Fruit fly (Drosophila melanogaster) whole organism, embryonic: Measurements from ENCODE around the gene CG15894.

Experiments used
- Abd-B ChIP-seq: fragments of 200-800 bp; sonication (Bioruptor generic); optimal IDR thresholded peaks from 2 replicates; lab custom pipeline; 2018; ENCODE audit warnings: missing biosample characterization, mild to moderate bottlenecking, missing genetic modification characterization, moderate library complexity
- B-H1 ChIP-seq: fragments of 200-800 bp; sonication (Bioruptor generic); IDR thresholded peaks from 3 replicates; pipeline ENCODE4 v1.3.6; 2022; ENCODE audit warnings: missing biosample characterization, missing genetic modification characterization
- B-H2 ChIP-seq: fragments of 200-800 bp; sonication (Bioruptor generic); optimal IDR thresholded peaks from 2 replicates; lab custom pipeline; 2018; ENCODE audit warnings: missing biosample characterization, mild to moderate bottlenecking, missing genetic modification characterization
- Bteb2 ChIP-seq: fragments of 200-800 bp; sonication (Bioruptor generic); optimal IDR thresholded peaks from 2 replicates; lab custom pipeline; 2016; ENCODE audit warnings: missing biosample characterization, missing genetic modification characterization
- CG12391 ChIP-seq: fragments of 200-800 bp; sonication (Bioruptor generic); optimal IDR thresholded peaks from 3 replicates; lab custom pipeline; 2018; ENCODE audit warnings: missing biosample characterization, mild to moderate bottlenecking, missing genetic modification characterization, moderate library complexity
- CG14710 ChIP-seq: fragments of 200-800 bp; sonication (Bioruptor generic); optimal IDR thresholded peaks from 3 replicates; lab custom pipeline; 2019; ENCODE audit warnings: missing biosample characterization, mild to moderate bottlenecking, missing genetic modification characterization, moderate library complexity
- CG15601 ChIP-seq: fragments of 200-800 bp; sonication (Bioruptor generic); optimal IDR thresholded peaks from 3 replicates; lab custom pipeline; 2019; ENCODE audit warnings: missing biosample characterization, mild to moderate bottlenecking, missing genetic modification characterization, moderate library complexity
- CG17186 ChIP-seq: fragments of 200-800 bp; sonication (Bioruptor generic); optimal IDR thresholded peaks from 3 replicates; lab custom pipeline; 2017; ENCODE audit warnings: missing biosample characterization, missing genetic modification reagents, missing genetic modification characterization
- CG17359 ChIP-seq: fragments of 200-800 bp; sonication (Bioruptor generic); optimal IDR thresholded peaks from 3 replicates; lab custom pipeline; 2018; ENCODE audit warnings: missing biosample characterization, mild to moderate bottlenecking, missing genetic modification characterization, moderate library complexity
- CG18011 ChIP-seq: fragments of 200-800 bp; sonication (Bioruptor generic); optimal IDR thresholded peaks from 2 replicates; lab custom pipeline; 2017; ENCODE audit warnings: missing biosample characterization, missing genetic modification characterization, mild to moderate bottlenecking, moderate library complexity, missing genotype
- CG2678 ChIP-seq: fragments of 200-800 bp; sonication (Bioruptor generic); optimal IDR thresholded peaks from 3 replicates; lab custom pipeline; 2019; ENCODE audit warnings: missing biosample characterization, mild to moderate bottlenecking, missing genetic modification characterization, moderate library complexity
- CG33213 ChIP-seq: fragments of 200-800 bp; sonication (Bioruptor generic); optimal IDR thresholded peaks from 3 replicates; lab custom pipeline; 2016; ENCODE audit warnings: missing biosample characterization, missing genetic modification characterization
- CG4854 ChIP-seq: fragments of 200-800 bp; sonication (Bioruptor generic); optimal IDR thresholded peaks from 2 replicates; lab custom pipeline; 2016; ENCODE audit warnings: missing biosample characterization, missing genetic modification characterization, inconsistent platforms
- CG8290 ChIP-seq, 3 experiments: fragments of 200-800 bp; sonication (Bioruptor generic); optimal IDR thresholded peaks; 2 replicates each; lab custom pipeline; 2016 to 2019; ENCODE audit warnings: missing biosample characterization in 3 of 3, missing genetic modification characterization in 3 of 3, mild to moderate bottlenecking in 2 of 3, moderate library complexity in 1 of 3
- Deaf1 ChIP-seq: fragments of 200-800 bp; optimal IDR thresholded peaks from 3 replicates; lab custom pipeline; 2019; ENCODE audit warnings: missing biosample characterization, mild to moderate bottlenecking, missing genetic modification characterization, moderate library complexity
- Eip74EF ChIP-seq, 2 experiments: fragments of 200-800 bp in 1 of 2; fragments of >200 bp in 1 of 2; sonication (Bioruptor generic) in 1 of 2; optimal IDR thresholded peaks; 2 replicates each; lab custom pipeline; 2017 to 2019; ENCODE audit warnings: missing biosample characterization in 2 of 2, missing genetic modification characterization in 2 of 2, mild to moderate bottlenecking in 1 of 2, moderate library complexity in 1 of 2
- Elba2 ChIP-seq: fragments of 200-800 bp; sonication (Bioruptor generic); optimal IDR thresholded peaks from 3 replicates; lab custom pipeline; 2016; ENCODE audit warnings: missing biosample characterization, missing genetic modification characterization
- H2.0 ChIP-seq: fragments of 200-800 bp; sonication (Bioruptor generic); IDR thresholded peaks from 2 replicates; pipeline ENCODE4 v1.3.6; 2022; ENCODE audit warnings: missing biosample characterization, missing genetic modification characterization
- Hand ChIP-seq: fragments of 200-800 bp; sonication (Bioruptor generic); optimal IDR thresholded peaks from 2 replicates; lab custom pipeline; 2017; ENCODE audit warnings: mild to moderate bottlenecking, missing biosample characterization, missing genetic modification reagents, missing genetic modification characterization
- Hmr ChIP-seq: fragments of 200-800 bp; sonication (Bioruptor generic); optimal IDR thresholded peaks from 3 replicates; lab custom pipeline; 2017; ENCODE audit warnings: mild to moderate bottlenecking, missing biosample characterization, missing genetic modification reagents, missing genetic modification characterization
- Hmx ChIP-seq: fragments of 200-800 bp; sonication (Bioruptor generic); optimal IDR thresholded peaks from 2 replicates; lab custom pipeline; 2016; ENCODE audit warnings: missing biosample characterization, missing genetic modification characterization
- Hr3 ChIP-seq: fragments of 200-800 bp; sonication (Bioruptor generic); optimal IDR thresholded peaks from 3 replicates; lab custom pipeline; 2016; ENCODE audit warnings: missing biosample characterization, missing genetic modification characterization
- Nf-YB ChIP-seq: fragments of 200-800 bp; sonication (Bioruptor generic); optimal IDR thresholded peaks from 3 replicates; lab custom pipeline; 2019; ENCODE audit warnings: missing biosample characterization, mild to moderate bottlenecking, missing genetic modification characterization, moderate library complexity
- Oli ChIP-seq: fragments of 200-800 bp; sonication (Bioruptor generic); optimal IDR thresholded peaks from 2 replicates; lab custom pipeline; 2018; ENCODE audit warnings: missing biosample characterization, mild to moderate bottlenecking, missing genetic modification characterization, moderate library complexity
- Side ChIP-seq: fragments of 200-800 bp; sonication (Bioruptor generic); optimal IDR thresholded peaks from 2 replicates; lab custom pipeline; 2016; ENCODE audit warnings: missing biosample characterization, missing genetic modification characterization
- ab ChIP-seq: fragments of 200-800 bp; sonication (Bioruptor generic); optimal IDR thresholded peaks from 2 replicates; lab custom pipeline; 2016; ENCODE audit warnings: missing biosample characterization, missing genetic modification characterization
- amos ChIP-seq: fragments of 200-800 bp; sonication (Bioruptor generic); IDR thresholded peaks from 2 replicates; pipeline ENCODE4 v1.3.6; 2022; ENCODE audit warnings: missing biosample characterization, missing genetic modification characterization; ENCODE audit not compliant: partially characterized antibody
- az2 ChIP-seq: fragments of 200-800 bp; sonication (Bioruptor generic); optimal IDR thresholded peaks from 3 replicates; lab custom pipeline; 2016; ENCODE audit warnings: missing biosample characterization, missing genetic modification characterization
- caup ChIP-seq: fragments of 200-800 bp; sonication (Bioruptor generic); optimal IDR thresholded peaks from 3 replicates; lab custom pipeline; 2017; ENCODE audit warnings: missing biosample characterization, mild to moderate bottlenecking, missing genetic modification characterization, moderate library complexity; ENCODE audit not compliant: severe bottlenecking
- dimm ChIP-seq: fragments of 200-800 bp; sonication (Bioruptor generic); IDR thresholded peaks from 2 replicates; pipeline ENCODE4 v1.3.6; 2022; ENCODE audit warnings: missing biosample characterization, missing genetic modification characterization
- dmrt11E ChIP-seq: fragments of 200-800 bp; sonication (Bioruptor generic); optimal IDR thresholded peaks from 3 replicates; lab custom pipeline; 2018; ENCODE audit warnings: missing biosample characterization, mild to moderate bottlenecking, missing genetic modification characterization, moderate library complexity
- emc ChIP-seq: fragments of 200-800 bp; sonication (Bioruptor generic); optimal IDR thresholded peaks from 2 replicates; lab custom pipeline; 2016; ENCODE audit warnings: missing biosample characterization, missing genetic modification characterization
- ems ChIP-seq: fragments of 200-800 bp; sonication (Bioruptor generic); optimal IDR thresholded peaks from 3 replicates; lab custom pipeline; 2016; ENCODE audit warnings: missing biosample characterization, missing genetic modification characterization
- fd102C ChIP-seq: fragments of 200-800 bp; sonication (Bioruptor generic); optimal IDR thresholded peaks from 2 replicates; lab custom pipeline; 2018; ENCODE audit warnings: missing biosample characterization, mild to moderate bottlenecking, missing genetic modification characterization, moderate library complexity
- fru ChIP-seq: fragments of >200 bp; optimal IDR thresholded peaks from 2 replicates; lab custom pipeline; 2017
- ftz-f1 ChIP-seq: fragments of 200-800 bp; sonication (Bioruptor generic); optimal IDR thresholded peaks from 2 replicates; lab custom pipeline; 2016; ENCODE audit warnings: missing biosample characterization, missing genetic modification characterization
- gsb-n ChIP-seq: fragments of 200-800 bp; sonication (Bioruptor generic); optimal IDR thresholded peaks from 3 replicates; lab custom pipeline; 2018; ENCODE audit warnings: missing biosample characterization, mild to moderate bottlenecking, missing genetic modification characterization
- odd ChIP-seq: fragments of 200-800 bp; sonication (Bioruptor generic); optimal IDR thresholded peaks from 2 replicates; lab custom pipeline; 2017; ENCODE audit warnings: missing biosample characterization, mild to moderate bottlenecking, missing genetic modification characterization
- pb ChIP-seq: fragments of 200-800 bp; sonication (Bioruptor generic); optimal IDR thresholded peaks from 3 replicates; lab custom pipeline; 2016; ENCODE audit warnings: missing biosample characterization, missing genetic modification characterization
- pros ChIP-seq: fragments of 200-800 bp; sonication (Bioruptor generic); optimal IDR thresholded peaks from 3 replicates; lab custom pipeline; 2019; ENCODE audit warnings: missing biosample characterization, mild to moderate bottlenecking, missing genetic modification characterization, moderate library complexity
- rib ChIP-seq: fragments of 200-800 bp; sonication (Bioruptor generic); IDR thresholded peaks from 2 replicates; pipeline ENCODE4 v1.3.6; 2022; ENCODE audit warnings: missing biosample characterization, missing genetic modification characterization
- sens-2 ChIP-seq: fragments of 200-800 bp; sonication (Bioruptor generic); IDR thresholded peaks from 2 replicates; pipeline ENCODE4 v1.3.6; 2022; ENCODE audit warnings: missing biosample characterization, missing genetic modification characterization
- sim ChIP-seq: fragments of 200-800 bp; sonication (Bioruptor generic); IDR thresholded peaks from 2 replicates; pipeline ENCODE4 v1.3.6; 2022; ENCODE audit warnings: missing biosample characterization, missing genetic modification characterization
- tgo ChIP-seq: fragments of 200-800 bp; sonication (Bioruptor generic); IDR thresholded peaks from 3 replicates; pipeline ENCODE4 v1.3.6; 2022; ENCODE audit warnings: missing biosample characterization, missing genetic modification characterization
- tll ChIP-seq, 2 experiments: fragments of 200-800 bp in 1 of 2; fragments of >200 bp in 1 of 2; sonication (Bioruptor generic) in 1 of 2; optimal IDR thresholded peaks; 2 replicates each; lab custom pipeline; 2017 to 2019; ENCODE audit warnings: missing biosample characterization in 2 of 2, missing genetic modification characterization in 2 of 2, mild to moderate bottlenecking in 1 of 2, moderate library complexity in 1 of 2
- unpg ChIP-seq: fragments of 200-800 bp; sonication (Bioruptor generic); optimal IDR thresholded peaks from 3 replicates; lab custom pipeline; 2018; ENCODE audit warnings: missing biosample characterization, mild to moderate bottlenecking, missing genetic modification characterization, moderate library complexity
- zen2 ChIP-seq: fragments of 200-800 bp; sonication (Bioruptor generic); IDR thresholded peaks from 3 replicates; pipeline ENCODE4 v1.3.6; 2022; ENCODE audit warnings: missing biosample characterization, missing genetic modification characterization; ENCODE audit not compliant: partially characterized antibody
- zf30C ChIP-seq: fragments of 200-800 bp; sonication (Bioruptor generic); optimal IDR thresholded peaks from 3 replicates; lab custom pipeline; 2018; ENCODE audit warnings: missing biosample characterization, mild to moderate bottlenecking, missing genetic modification characterization
- zfh1 ChIP-seq: fragments of 200-800 bp; sonication (Bioruptor generic); IDR thresholded peaks from 3 replicates; pipeline ENCODE4 v1.3.6; 2022; ENCODE audit warnings: missing biosample characterization, missing genetic modification characterization

Gene CG15894

dm6 chrX:6316858-6317474 is 8.0 kb downstream of the CG15894 start (continued):
- peak; percentile 65 for TF ChIP-seq tgo (GFP tag; lab: Robert Waterston, UW)
- TF ChIP-seq B-H1 (GFP tag; lab: Robert Waterston, UW), result peak; percentile 58
- no peak for TF ChIP-seq Hmx (GFP tag; lab: Kevin White, UChicago)
- TF ChIP-seq emc (GFP tag; lab: Kevin White, UChicago), result no peak
- peak; percentile 32 for TF ChIP-seq Abd-B (GFP tag; lab: Kevin White, UChicago)
- TF ChIP-seq dmrt11E (tag; lab: Kevin White, UChicago), result no peak
- TF ChIP-seq pb (GFP tag; lab: Kevin White, UChicago), result peak; percentile 35
- TF ChIP-seq zf30C, result no peak
- no peak for TF ChIP-seq tll (GFP tag; optimal IDR thresholded peaks at IDR 0.05; lab: Kevin White, UChicago)
- TF ChIP-seq Nf-YB (GFP tag; lab: Kevin White, UChicago), result no peak
- peak; percentile 10 for TF ChIP-seq ab (GFP tag; lab: Kevin White, UChicago)
- peak; percentile 28 for TF ChIP-seq Hr3 (GFP tag; lab: Kevin White, UChicago)
- no peak for TF ChIP-seq amos (GFP tag; lab: Robert Waterston, UW)
- TF ChIP-seq CG17186 (GFP tag; lab: Kevin White, UChicago), result no peak
- peak; percentile 75 for TF ChIP-seq caup
- TF ChIP-seq gsb-n, result no peak
- peak; percentile 79 for TF ChIP-seq Hand (GFP tag; lab: Kevin White, UChicago)
- peak; percentile 40 for TF ChIP-seq az2 (GFP tag; lab: Kevin White, UChicago)
- peak; percentile 33 for TF ChIP-seq B-H2 (GFP tag; lab: Kevin White, UChicago)
- peak; percentile 64; the same call in 2 of the 3 replicates for TF ChIP-seq zfh1
- TF ChIP-seq odd, result peak; percentile 49
- TF ChIP-seq CG12391 (tag; lab: Kevin White, UChicago), result peak; percentile 53
- no peak for TF ChIP-seq Elba2
- TF ChIP-seq CG15601 (tag; lab: Kevin White, UChicago), result no peak
- no peak for TF ChIP-seq fd102C
- TF ChIP-seq ftz-f1 (GFP tag; lab: Kevin White, UChicago), result no peak
- no peak for TF ChIP-seq fru (lab: Kevin White, UChicago)
- peak; percentile 81 for TF ChIP-seq CG2678 (tag; lab: Kevin White, UChicago)
- peak; percentile 56 for TF ChIP-seq sens-2 (GFP tag; lab: Robert Waterston, UW)
- 0 out of 2 replicates have a peak, but pooled peaks have one; percentile 29 for TF ChIP-seq dimm
- TF ChIP-seq CG17359, result peak; percentile 62
- no peak for TF ChIP-seq Eip74EF (GFP tag; optimal IDR thresholded peaks at IDR 0.05; lab: Kevin White, UChicago)
- TF ChIP-seq CG4854 (GFP tag; lab: Kevin White, UChicago), result no peak
- TF ChIP-seq Hmr (GFP tag; lab: Kevin White, UChicago), result peak; percentile 85
- peak; percentile 33; the same call in 1 of the 2 replicates for TF ChIP-seq H2.0 (GFP tag; lab: Robert Waterston, UW)
- peak; percentile 28 for TF ChIP-seq Deaf1 (tag; lab: Kevin White, UChicago)
- TF ChIP-seq zen2, result no peak
- no peak for TF ChIP-seq rib
- no peak for TF ChIP-seq Side (GFP tag; lab: Kevin White, UChicago)
- TF ChIP-seq Oli (tag; lab: Kevin White, UChicago), result peak; percentile 58
- TF ChIP-seq CG33213, result no peak
- TF ChIP-seq Bteb2, result no peak
- TF ChIP-seq ems (GFP tag; lab: Kevin White, UChicago), result no peak
- TF ChIP-seq CG8290 (GFP tag; optimal IDR thresholded peaks at IDR 0.05; lab: Kevin White, UChicago), result no peak
- TF ChIP-seq CG8290 (tag; optimal IDR thresholded peaks at IDR 0.05; lab: Kevin White, UChicago), result peak in 1 of 2 experiments; percentile 83
- no peak for TF ChIP-seq CG18011 (GFP tag; lab: Kevin White, UChicago)
- TF ChIP-seq pros (GFP tag; lab: Kevin White, UChicago), result no peak
- TF ChIP-seq CG14710 (tag; lab: Kevin White, UChicago), result peak; percentile 13
- no peak for TF ChIP-seq unpg (GFP tag; lab: Kevin White, UChicago)
- TF ChIP-seq sim (GFP tag; lab: Robert Waterston, UW), result peak; percentile 28; the same call in 1 of the 2 replicates
